Fruit fly (Drosophila melanogaster) whole organism, wandering third instar larva: ENCODE results near the gene CG5886.

Source experiments
- CG32264 ChIP-seq: fragments of 200-800 bp; sonication (Bioruptor generic); optimal IDR thresholded peaks from 2 replicates; lab custom pipeline; 2016; ENCODE audit warnings: missing biosample characterization, missing genetic modification characterization
- CG9705 ChIP-seq: fragments of 200-800 bp; sonication (Bioruptor generic); optimal IDR thresholded peaks from 2 replicates; lab custom pipeline; 2018; ENCODE audit warnings: missing biosample characterization, mild to moderate bottlenecking, missing genetic modification characterization
- Dfd ChIP-seq: fragments of >200 bp; optimal IDR thresholded peaks from 2 replicates; lab custom pipeline; 2017; ENCODE audit warnings: missing biosample characterization, missing genetic modification characterization
- GATAd ChIP-seq: sonication (Bioruptor generic); optimal IDR thresholded peaks from 2 replicates; lab custom pipeline; 2016; ENCODE audit warnings: missing biosample characterization, missing genetic modification characterization
- N ChIP-seq: fragments of >200 bp; optimal IDR thresholded peaks from 2 replicates; lab custom pipeline; 2018; ENCODE audit warnings: missing biosample characterization, missing external identifiers, missing genetic modification characterization
- Sp1 ChIP-seq: fragments of 200-800 bp; sonication (Bioruptor generic); optimal IDR thresholded peaks from 3 replicates; lab custom pipeline; 2019; ENCODE audit warnings: missing biosample characterization, mild to moderate bottlenecking, missing genetic modification characterization, moderate library complexity
- br ChIP-seq: fragments of 200-800 bp; sonication (Bioruptor generic); optimal IDR thresholded peaks from 2 replicates; lab custom pipeline; 2016; ENCODE audit warnings: missing biosample characterization, missing genetic modification characterization
- dl ChIP-seq, 2 experiments: fragments of 175-275, 200-275 bp in 1 of 2; fragments of 200-275 bp in 1 of 2; sonication (Bioruptor generic); optimal IDR thresholded peaks; lab custom pipeline; 2018; ENCODE audit warnings: mild to moderate bottlenecking in 2 of 2, missing biosample characterization in 2 of 2, missing genetic modification characterization in 2 of 2, moderate library complexity in 2 of 2; ENCODE audit not compliant: partially characterized antibody in 2 of 2, insufficient read depth in 1 of 2
- dmrt93B ChIP-seq: fragments of 200-800 bp; sonication (Bioruptor generic); optimal IDR thresholded peaks from 2 replicates; lab custom pipeline; 2018; ENCODE audit warnings: missing biosample characterization, mild to moderate bottlenecking, missing genetic modification characterization
- foxo ChIP-seq, 2 experiments: fragments of 200-800 bp; sonication (Bioruptor generic); optimal IDR thresholded peaks; 2 replicates in 1 of 2; 3 replicates in 1 of 2; lab custom pipeline; 2016 to 2017; ENCODE audit warnings: missing biosample characterization in 2 of 2, missing genetic modification characterization in 2 of 2
- pan ChIP-seq: fragments of >200 bp; optimal IDR thresholded peaks from 2 replicates; lab custom pipeline; 2017
- tai ChIP-seq: sonication (Bioruptor generic); optimal IDR thresholded peaks from 2 replicates; lab custom pipeline; 2016; ENCODE audit warnings: missing biosample characterization, missing genetic modification characterization

DNA sequence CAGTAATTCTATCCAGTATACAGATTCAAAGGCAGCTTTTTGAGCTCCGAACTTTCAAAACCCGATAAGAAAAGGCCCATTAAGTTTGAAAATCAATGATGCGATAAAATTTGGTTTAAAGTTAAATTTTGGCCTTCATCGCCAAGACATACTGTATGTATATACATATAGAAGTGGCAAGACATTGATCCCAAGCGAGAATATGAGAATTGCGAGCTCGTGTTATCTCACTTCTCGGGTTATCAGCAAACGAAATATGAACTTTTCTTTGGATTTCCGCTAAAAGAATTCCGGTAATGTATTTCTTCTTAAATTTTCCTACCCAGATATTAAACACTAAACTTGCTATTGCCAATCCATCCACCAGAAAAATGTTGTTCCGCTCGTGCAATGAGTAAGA is 25.6 kb downstream of the CG5886 start:
- TF ChIP-seq Dfd (GFP tag; lab: Kevin White, UChicago) (no peak), GATAd (no peak), Sp1 (GFP tag; lab: Kevin White, UChicago) (no peak), tai (GFP tag; lab: Kevin White, UChicago) (no peak), dl (GFP tag; optimal IDR thresholded peaks at IDR 0.05; lab: Kevin White, UChicago; ENCODE audit: insufficient read depth in 1 of 2, partially characterized antibody in 2 of 2) (no peak), CG32264 (GFP tag; lab: Kevin White, UChicago) (no peak), CG9705 (GFP tag; lab: Kevin White, UChicago) (no peak), foxo (GFP tag; optimal IDR thresholded peaks at IDR 0.05; lab: Kevin White, UChicago) (no peak), dmrt93B (no peak), pan (lab: Kevin White, UChicago) (no peak), br (GFP tag; lab: Kevin White, UChicago) (no peak), N (GFP tag; lab: Kevin White, UChicago) (no peak)
